Fruit fly (Drosophila melanogaster) whole organism, embryonic: ENCODE data around the gene Dhc64C.

Experiments used
- CG10654 ChIP-seq: fragments of 200-800 bp; sonication (Bioruptor generic); optimal IDR thresholded peaks from 2 replicates; lab custom pipeline; 2016; ENCODE audit warnings: missing biosample characterization, missing genetic modification characterization
- CG11085 ChIP-seq: fragments of 200-800 bp; sonication (Bioruptor generic); IDR thresholded peaks from 2 replicates; pipeline ENCODE4 v1.3.6; 2022; ENCODE audit warnings: missing biosample characterization, missing genetic modification characterization
- CG11560 ChIP-seq: fragments of 200-800 bp; sonication (Bioruptor generic); IDR thresholded peaks from 3 replicates; pipeline ENCODE4 v1.3.6; 2022; ENCODE audit warnings: missing biosample characterization, missing genetic modification characterization
- CG13296 ChIP-seq: fragments of 200-800 bp; sonication (Bioruptor generic); optimal IDR thresholded peaks from 3 replicates; lab custom pipeline; 2018; ENCODE audit warnings: missing biosample characterization, mild to moderate bottlenecking, missing genetic modification characterization
- CG1602 ChIP-seq: fragments of 200-800 bp; sonication (Bioruptor generic); optimal IDR thresholded peaks from 3 replicates; lab custom pipeline; 2016; ENCODE audit warnings: missing biosample characterization, missing genetic modification characterization
- CG16863 ChIP-seq: fragments of 200-800 bp; sonication (Bioruptor generic); optimal IDR thresholded peaks from 3 replicates; lab custom pipeline; 2016; ENCODE audit warnings: missing biosample characterization, missing genetic modification characterization
- CG18476 ChIP-seq: fragments of 200-800 bp; sonication (Bioruptor generic); optimal IDR thresholded peaks from 2 replicates; lab custom pipeline; 2016; ENCODE audit warnings: missing biosample characterization, mild to moderate bottlenecking, missing genetic modification characterization
- CG18764 ChIP-seq: fragments of 200-800 bp; sonication (Bioruptor generic); optimal IDR thresholded peaks from 3 replicates; lab custom pipeline; 2016; ENCODE audit warnings: missing biosample characterization, missing genetic modification characterization
- CG2199 ChIP-seq: fragments of 200-800 bp; sonication (Bioruptor generic); IDR thresholded peaks from 3 replicates; pipeline ENCODE4 v1.3.6; 2022; ENCODE audit warnings: missing biosample characterization, missing genetic modification characterization
- CG2712 ChIP-seq: fragments of 200-800 bp; optimal IDR thresholded peaks from 3 replicates; lab custom pipeline; 2019; ENCODE audit warnings: missing biosample characterization, mild to moderate bottlenecking, missing genetic modification characterization, moderate library complexity
- CG31441 ChIP-seq: fragments of 200-800 bp; sonication (Bioruptor generic); IDR thresholded peaks from 2 replicates; pipeline ENCODE4 v1.3.6; 2022; ENCODE audit warnings: missing biosample characterization, missing genetic modification characterization
- CG32767 ChIP-seq: fragments of 200-800 bp; sonication (Bioruptor generic); IDR thresholded peaks from 2 replicates; pipeline ENCODE4 v1.3.6; 2022; ENCODE audit warnings: missing biosample characterization, missing genetic modification characterization
- CG33557 ChIP-seq: fragments of 200-800 bp; sonication (Bioruptor generic); optimal IDR thresholded peaks from 2 replicates; lab custom pipeline; 2019; ENCODE audit warnings: missing biosample characterization, mild to moderate bottlenecking, missing genetic modification characterization, moderate library complexity
- CG34224 ChIP-seq: fragments of 200-800 bp; sonication (Bioruptor generic); IDR thresholded peaks from 3 replicates; pipeline ENCODE4 v1.3.6; 2022; ENCODE audit warnings: missing biosample characterization, missing genetic modification characterization; ENCODE audit not compliant: partially characterized antibody
- CG3847 ChIP-seq: fragments of 200-800 bp; sonication (Bioruptor generic); IDR thresholded peaks from 2 replicates; pipeline ENCODE4 v1.3.6; 2022; ENCODE audit warnings: missing biosample characterization, missing genetic modification characterization
- CG4424 ChIP-seq: fragments of 200-800 bp; sonication (Bioruptor generic); optimal IDR thresholded peaks from 3 replicates; lab custom pipeline; 2016; ENCODE audit warnings: missing biosample characterization, missing genetic modification characterization
- CG5245 ChIP-seq: fragments of 200-800 bp; sonication (Bioruptor generic); optimal IDR thresholded peaks from 3 replicates; lab custom pipeline; 2016; ENCODE audit warnings: missing biosample characterization, missing genetic modification characterization
- CG5953 ChIP-seq: fragments of 200-800 bp; sonication (Bioruptor generic); IDR thresholded peaks from 2 replicates; pipeline ENCODE4 v1.3.6; 2022; ENCODE audit warnings: missing biosample characterization, missing genetic modification characterization
- CG6272 ChIP-seq: fragments of 200-800 bp; sonication (Bioruptor generic); IDR thresholded peaks from 2 replicates; pipeline ENCODE4 v1.3.6; 2022; ENCODE audit warnings: missing biosample characterization, missing genetic modification characterization
- CG6683 ChIP-seq: fragments of 200-800 bp; sonication (Bioruptor generic); optimal IDR thresholded peaks from 2 replicates; lab custom pipeline; 2017; ENCODE audit warnings: missing biosample characterization, mild to moderate bottlenecking, missing genetic modification characterization, missing genetic modification reagents
- CG7372 ChIP-seq: fragments of 200-800 bp; sonication (Bioruptor generic); IDR thresholded peaks from 2 replicates; pipeline ENCODE4 v1.3.6; 2022; ENCODE audit warnings: missing biosample characterization, missing genetic modification characterization
- CG7786 ChIP-seq: fragments of 200-800 bp; sonication (Bioruptor generic); optimal IDR thresholded peaks from 2 replicates; lab custom pipeline; 2016; ENCODE audit warnings: missing biosample characterization, missing genetic modification characterization
- CG8281 ChIP-seq: fragments of 200-800 bp; sonication (Bioruptor generic); optimal IDR thresholded peaks from 2 replicates; lab custom pipeline; 2018; ENCODE audit warnings: missing biosample characterization, mild to moderate bottlenecking, missing genetic modification characterization, moderate library complexity
- CG8290 ChIP-seq, 3 experiments: fragments of 200-800 bp; sonication (Bioruptor generic); optimal IDR thresholded peaks; 2 replicates each; lab custom pipeline; 2016 to 2019; ENCODE audit warnings: missing biosample characterization in 3 of 3, missing genetic modification characterization in 3 of 3, mild to moderate bottlenecking in 2 of 3, moderate library complexity in 1 of 3
- CoRest ChIP-seq: fragments of 200-800 bp; sonication (Bioruptor generic); optimal IDR thresholded peaks from 3 replicates; lab custom pipeline; 2018; ENCODE audit warnings: missing biosample characterization, mild to moderate bottlenecking, missing genetic modification characterization, moderate library complexity
- Dad ChIP-seq: fragments of 200-800 bp; sonication (Bioruptor generic); optimal IDR thresholded peaks from 3 replicates; lab custom pipeline; 2016; ENCODE audit warnings: missing biosample characterization, missing genetic modification characterization
- Dip2 ChIP-seq: fragments of 200-800 bp; sonication (Bioruptor generic); IDR thresholded peaks from 2 replicates; pipeline ENCODE4 v1.3.6; 2022; ENCODE audit warnings: missing biosample characterization, missing genetic modification characterization
- Fer3 ChIP-seq: fragments of 200-800 bp; sonication (Bioruptor generic); optimal IDR thresholded peaks from 2 replicates; lab custom pipeline; 2018; ENCODE audit warnings: missing biosample characterization, mild to moderate bottlenecking, missing genetic modification characterization, moderate library complexity
- HLH3B ChIP-seq: fragments of 200-800 bp; sonication (Bioruptor generic); IDR thresholded peaks from 2 replicates; pipeline ENCODE4 v1.3.6; 2022; ENCODE audit warnings: missing biosample characterization, missing genetic modification characterization
- HLHmδ ChIP-seq: fragments of 200-800 bp; sonication (Bioruptor generic); optimal IDR thresholded peaks from 2 replicates; lab custom pipeline; 2018; ENCODE audit warnings: missing biosample characterization, mild to moderate bottlenecking, missing genetic modification characterization, moderate library complexity
- Hr51 ChIP-seq, 2 experiments: fragments of 200-800 bp; sonication (Bioruptor generic); optimal IDR thresholded peaks; 2 replicates in 1 of 2; 3 replicates in 1 of 2; lab custom pipeline; 2016 to 2018; ENCODE audit warnings: missing biosample characterization in 2 of 2, missing genetic modification characterization in 2 of 2, mild to moderate bottlenecking in 1 of 2, moderate library complexity in 1 of 2
- NC2β ChIP-seq: fragments of 200-800 bp; sonication (Bioruptor generic); optimal IDR thresholded peaks from 2 replicates; lab custom pipeline; 2016; ENCODE audit warnings: missing biosample characterization, missing genetic modification characterization
- btn ChIP-seq: fragments of 200-800 bp; sonication (Bioruptor generic); optimal IDR thresholded peaks from 2 replicates; lab custom pipeline; 2016; ENCODE audit warnings: missing biosample characterization, missing genetic modification characterization
- gro ChIP-seq: fragments of 200-800 bp; sonication (Bioruptor generic); optimal IDR thresholded peaks from 2 replicates; lab custom pipeline; 2016; ENCODE audit warnings: missing biosample characterization, missing genetic modification characterization
- hb ChIP-seq: fragments of 200-800 bp; sonication (Bioruptor generic); IDR thresholded peaks from 3 replicates; pipeline ENCODE4 v1.3.6; 2022; ENCODE audit warnings: missing biosample characterization, missing genetic modification characterization; ENCODE audit not compliant: partially characterized antibody
- jigr1 ChIP-seq: fragments of 200-800 bp; sonication (Bioruptor generic); IDR thresholded peaks from 3 replicates; pipeline ENCODE4 v1.3.6; 2022; ENCODE audit warnings: missing biosample characterization, missing genetic modification characterization
- nmo ChIP-seq: fragments of 200-800 bp; sonication (Bioruptor generic); optimal IDR thresholded peaks from 2 replicates; lab custom pipeline; 2018; ENCODE audit warnings: missing biosample characterization, mild to moderate bottlenecking, missing genetic modification characterization, moderate library complexity
- odd ChIP-seq: fragments of 200-800 bp; sonication (Bioruptor generic); optimal IDR thresholded peaks from 2 replicates; lab custom pipeline; 2017; ENCODE audit warnings: missing biosample characterization, mild to moderate bottlenecking, missing genetic modification characterization
- pan ChIP-seq, 4 experiments: fragments of >200 bp in 3 of 4; fragments of 200-800 bp in 1 of 4; sonication (Bioruptor generic) in 1 of 4; optimal IDR thresholded peaks in 3 of 4; IDR thresholded peaks in 1 of 4; 2 replicates each; pipeline versions ENCODE4 v1.3.6 to Lab custom; 2017 to 2022; ENCODE audit warnings: missing biosample characterization in 2 of 4, missing genetic modification characterization in 2 of 4, mixed read lengths in 1 of 4
- pita ChIP-seq: fragments of 200-800 bp; sonication (Bioruptor generic); optimal IDR thresholded peaks from 2 replicates; lab custom pipeline; 2017; ENCODE audit warnings: missing biosample characterization, mild to moderate bottlenecking, missing genetic modification characterization
- pzg ChIP-seq: fragments of 200-800 bp; sonication (Bioruptor generic); optimal IDR thresholded peaks from 3 replicates; lab custom pipeline; 2018; ENCODE audit warnings: missing biosample characterization, mild to moderate bottlenecking, missing genetic modification characterization, moderate library complexity
- ranshi ChIP-seq: fragments of 200-800 bp; sonication (Bioruptor generic); IDR thresholded peaks from 2 replicates; pipeline ENCODE4 v1.3.6; 2022; ENCODE audit warnings: missing biosample characterization, missing genetic modification characterization
- schlank ChIP-seq: fragments of 200-800 bp; sonication (Bioruptor generic); optimal IDR thresholded peaks from 2 replicates; lab custom pipeline; 2018; ENCODE audit warnings: missing biosample characterization, mild to moderate bottlenecking, missing genetic modification characterization
- sna ChIP-seq: fragments of 200-800 bp; sonication (Bioruptor generic); IDR thresholded peaks from 2 replicates; pipeline ENCODE4 v1.3.6; 2022; ENCODE audit warnings: missing biosample characterization, missing genetic modification characterization; ENCODE audit not compliant: partially characterized antibody
- stwl ChIP-seq: fragments of 200-800 bp; sonication (Bioruptor generic); optimal IDR thresholded peaks from 3 replicates; lab custom pipeline; 2018; ENCODE audit warnings: missing biosample characterization, mild to moderate bottlenecking, missing genetic modification characterization, moderate library complexity
- sug ChIP-seq: fragments of 200-800 bp; optimal IDR thresholded peaks from 2 replicates; lab custom pipeline; 2019; ENCODE audit warnings: missing biosample characterization, mild to moderate bottlenecking, missing genetic modification characterization, moderate library complexity
- tap ChIP-seq: fragments of 200-800 bp; optimal IDR thresholded peaks from 3 replicates; lab custom pipeline; 2019; ENCODE audit warnings: missing biosample characterization, mild to moderate bottlenecking, missing genetic modification characterization, moderate library complexity
- twi ChIP-seq: fragments of 200-800 bp; optimal IDR thresholded peaks from 2 replicates; lab custom pipeline; 2019; ENCODE audit warnings: missing biosample characterization, mild to moderate bottlenecking, missing genetic modification characterization, moderate library complexity
- wek ChIP-seq: fragments of 200-800 bp; sonication (Bioruptor generic); optimal IDR thresholded peaks from 3 replicates; lab custom pipeline; 2018; ENCODE audit warnings: missing biosample characterization, mild to moderate bottlenecking, missing genetic modification characterization, moderate library complexity

The Dhc64C gene

dm6 chr3L:4852411-4853050 is 27.0 kb upstream of the Dhc64C start, which contains the start of gene CG32237 (continued):
- TF ChIP-seq CG13296 (GFP tag; lab: Kevin White, UChicago) (peak; percentile 56), CG5953 (GFP tag; lab: Robert Waterston, UW) (no peak), CG33557 (GFP tag; lab: Kevin White, UChicago) (no peak), Dad (no peak), nmo (GFP tag; lab: Kevin White, UChicago) (peak; percentile 8), CG4424 (GFP tag; lab: Kevin White, UChicago) (no peak), HLH3B (GFP tag; lab: Robert Waterston, UW) (no peak), gro (no peak), Hr51 (GFP tag; optimal IDR thresholded peaks at IDR 0.05; lab: Kevin White, UChicago) (peak in 1 of 2 experiments; percentile 64), ranshi (no peak), pan (optimal IDR thresholded peaks at IDR 0.05; lab: Kevin White, UChicago) (no peak), pan (GFP tag; optimal IDR thresholded peaks at IDR 0.05 in 1 of 2, IDR thresholded peaks at IDR 0.05 in 1 of 2) (peak in 1 of 2 experiments; percentile 45), jigr1 (GFP tag; lab: Robert Waterston, UW) (no peak), hb (GFP tag; lab: Robert Waterston, UW) (no peak), CG18764 (GFP tag; lab: Kevin White, UChicago) (no peak), CG7372 (GFP tag; lab: Robert Waterston, UW) (0 out of 2 replicates have a peak, but pooled peaks have one; percentile 9), CoRest (tag; lab: Kevin White, UChicago) (peak; percentile 45), stwl (no peak), CG7786 (no peak), twi (tag; lab: Kevin White, UChicago) (no peak), NC2β (no peak), CG32767 (GFP tag; lab: Robert Waterston, UW) (no peak), CG6272 (GFP tag; lab: Robert Waterston, UW) (no peak), sug (tag; lab: Kevin White, UChicago) (peak; percentile 14), CG11560 (tag; lab: Robert Waterston, UW) (no peak), sna (GFP tag; lab: Robert Waterston, UW) (no peak), CG18476 (GFP tag; lab: Kevin White, UChicago) (no peak), HLHmδ (GFP tag; lab: Kevin White, UChicago) (no peak), btn (GFP tag; lab: Kevin White, UChicago) (no peak), CG3847 (GFP tag; lab: Robert Waterston, UW) (no peak), tap (peak; percentile 1), CG31441 (peak; percentile 47; the same call in 1 of the 2 replicates), CG8290 (GFP tag; optimal IDR thresholded peaks at IDR 0.05; lab: Kevin White, UChicago) (no peak), CG8290 (tag; optimal IDR thresholded peaks at IDR 0.05; lab: Kevin White, UChicago) (no peak), CG10654 (no peak), pzg (GFP tag; lab: Kevin White, UChicago) (no peak), CG5245 (GFP tag; lab: Kevin White, UChicago) (no peak), CG16863 (GFP tag; lab: Kevin White, UChicago) (no peak), wek (GFP tag; lab: Kevin White, UChicago) (no peak), odd (GFP tag; lab: Kevin White, UChicago) (no peak), CG1602 (GFP tag; lab: Kevin White, UChicago) (no peak), Fer3 (tag; lab: Kevin White, UChicago) (peak; percentile 2), CG8281 (tag; lab: Kevin White, UChicago) (no peak), CG2712 (peak; percentile 20), CG6683 (GFP tag; lab: Kevin White, UChicago) (no peak), schlank (tag; lab: Kevin White, UChicago) (no peak), pita (GFP tag; lab: Kevin White, UChicago) (no peak), Dip2 (GFP tag; lab: Robert Waterston, UW) (no peak), CG2199 (GFP tag; lab: Robert Waterston, UW) (no peak), CG34224 (GFP tag; lab: Robert Waterston, UW) (no peak), CG11085 (no peak)
